Worm (Caenorhabditis elegans) whole organism, midembryonic: ENCODE measurements around the gene srbc-17.

Experiments used
- cog-1 ChIP-seq: sonication (generic microtip); optimal IDR thresholded peaks from 2 replicates; lab custom pipeline; 2016; ENCODE audit warnings: missing genetic modification characterization, missing compliant biosample characterization
- flt-1 ChIP-seq: fragments of 200-800 bp; sonication (Bioruptor generic); IDR thresholded peaks from 2 replicates; pipeline ENCODE4 v1.3.6; 2022; ENCODE audit warnings: missing genetic modification characterization, missing compliant biosample characterization
- klf-2 ChIP-seq: fragments of 200-800 bp; sonication (Bioruptor generic); conservative IDR thresholded peaks from 2 replicates; pipeline ENCODE4 v1.3.6; 2022; ENCODE audit warnings: missing genetic modification reagents, missing genetic modification characterization, missing compliant biosample characterization
- ztf-23 ChIP-seq: fragments of 200-800 bp; sonication (Bioruptor generic); IDR thresholded peaks from 2 replicates; pipeline ENCODE4 v1.3.6; 2022; ENCODE audit warnings: missing genetic modification reagents, missing genetic modification characterization, missing compliant biosample characterization
- ztf-29 ChIP-seq: fragments of 200-800 bp; sonication (Bioruptor generic); IDR thresholded peaks from 2 replicates; pipeline ENCODE4 v1.3.6; 2022; ENCODE audit warnings: missing genetic modification reagents, missing genetic modification characterization, missing compliant biosample characterization

ce11 chrV:2177307-2177764 lies at the start of gene srbc-17:
- TF ChIP-seq klf-2 (GFP tag; lab: Robert Waterston, UW): no peak
- TF ChIP-seq ztf-29: no peak
- TF ChIP-seq ztf-23 (GFP tag; lab: Robert Waterston, UW): no peak
- no peak for TF ChIP-seq flt-1
- no peak for TF ChIP-seq cog-1
